Worm (Caenorhabditis elegans): ENCODE measurements around the gene npp-18.

DNA sequence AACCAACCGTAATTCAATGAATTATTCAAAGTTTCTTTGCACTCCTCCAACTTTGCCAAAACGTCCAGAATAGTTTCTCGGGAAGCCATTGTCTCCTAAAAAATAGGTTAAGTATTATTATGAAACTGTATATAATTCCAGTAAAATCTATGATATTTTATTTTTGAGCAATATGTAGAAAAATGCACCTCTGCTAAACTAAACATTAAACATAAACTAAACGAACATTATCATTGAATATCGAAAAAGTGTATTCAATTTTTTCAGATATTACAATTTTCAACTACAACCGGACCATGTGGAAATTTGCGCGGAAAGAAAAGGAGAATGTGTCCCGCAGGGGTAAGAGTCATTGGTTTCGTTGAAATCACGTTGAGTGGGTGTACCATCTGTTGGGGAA is 43.0 kb downstream of the npp-18 start, which contains the start of gene F53A2.3:
- TF ChIP-seq efl-1 (optimal IDR thresholded peaks at IDR 0.05) = no peak
- no peak for TF ChIP-seq efl-1 (GFP tag; optimal IDR thresholded peaks at IDR 0.05 in 1 of 2)
- TF ChIP-seq ceh-90 (tag; optimal IDR thresholded peaks at IDR 0.05) = no peak
- TF ChIP-seq blmp-1 (tag; optimal IDR thresholded peaks at IDR 0.05) = no peak
- TF ChIP-seq ama-1 (optimal IDR thresholded peaks at IDR 0.05) = no peak
- TF ChIP-seq rnt-1 (tag; optimal IDR thresholded peaks at IDR 0.05) = no peak
- no peak for TF ChIP-seq aha-1 (tag; optimal IDR thresholded peaks at IDR 0.05)
- TF ChIP-seq alr-1 (tag; optimal IDR thresholded peaks at IDR 0.05; ENCODE audit: borderline replicate concordance) = no peak
- no peak for TF ChIP-seq pag-3 (tag; optimal IDR thresholded peaks at IDR 0.05; ENCODE audit: borderline replicate concordance, insufficient read depth)
- no peak for TF ChIP-seq nhr-90 (tag; optimal IDR thresholded peaks at IDR 0.05; ENCODE audit: poor library complexity)
- TF ChIP-seq zip-4 (GFP tag; optimal IDR thresholded peaks at IDR 0.05) = no peak

All from whole organism, L1 larva.